Fruit fly (Drosophila melanogaster): ENCODE results near the gene CG9123.

The CG9123 gene

dm6 chrX:15323302-15323880 lies 18.5 kb downstream of the CG9123 start (continued):
- TF ChIP-seq dsx (GFP tag; optimal IDR thresholded peaks at IDR 0.05; ENCODE audit: poor library complexity, severe bottlenecking) = peak; percentile 35
- TF ChIP-seq eg (GFP tag; IDR thresholded peaks at IDR 0.05) = peak; percentile 91
- TF ChIP-seq CG3032 (tag; optimal IDR thresholded peaks at IDR 0.05) = peak; percentile 61
- TF ChIP-seq Hr38 (GFP tag; optimal IDR thresholded peaks at IDR 0.05) = no peak
- TF ChIP-seq Eip75B (GFP tag; optimal IDR thresholded peaks at IDR 0.05) = peak; percentile 93
- TF ChIP-seq vri (GFP tag; optimal IDR thresholded peaks at IDR 0.05) = peak; percentile 92
- peak; percentile 69 for TF ChIP-seq Gug (GFP tag; IDR thresholded peaks at IDR 0.05)
- peak; percentile 68 for TF ChIP-seq Eip93F (GFP tag; optimal IDR thresholded peaks at IDR 0.05)
- peak; percentile 62 for TF ChIP-seq achi (GFP tag; optimal IDR thresholded peaks at IDR 0.05)
- no peak for TF ChIP-seq CG4318 (GFP tag; optimal IDR thresholded peaks at IDR 0.05)
- peak; percentile 92 for TF ChIP-seq CG6163 (GFP tag; IDR thresholded peaks at IDR 0.05)
- peak; percentile 88 for TF ChIP-seq CG7368 (GFP tag; optimal IDR thresholded peaks at IDR 0.05)

- no peak for TF ChIP-seq Lpt (GFP tag; optimal IDR thresholded peaks at IDR 0.05)
- TF ChIP-seq CG11762 (GFP tag; optimal IDR thresholded peaks at IDR 0.05; ENCODE audit: insufficient read depth) = no peak
- TF ChIP-seq topi (GFP tag; optimal IDR thresholded peaks at IDR 0.05) = no peak
- TF ChIP-seq dac (GFP tag; optimal IDR thresholded peaks at IDR 0.05) = no peak
- no peak for TF ChIP-seq spab (GFP tag; optimal IDR thresholded peaks at IDR 0.05)
- no peak for TF ChIP-seq Eip93F (GFP tag; optimal IDR thresholded peaks at IDR 0.05)
- no peak for TF ChIP-seq CG6163 (GFP tag; IDR thresholded peaks at IDR 0.05)
- no peak for TF ChIP-seq CG32006 (GFP tag; optimal IDR thresholded peaks at IDR 0.05)
- no peak for TF ChIP-seq fd59A (GFP tag; optimal IDR thresholded peaks at IDR 0.05)
- no peak for TF ChIP-seq Smox (GFP tag; optimal IDR thresholded peaks at IDR 0.05)
- no peak for TF ChIP-seq Eip78C (GFP tag)
- TF ChIP-seq Hr38 (GFP tag; optimal IDR thresholded peaks at IDR 0.05) = no peak
- TF ChIP-seq CG11294 (GFP tag; IDR thresholded peaks at IDR 0.05) = no peak
- TF ChIP-seq Gug (GFP tag; IDR thresholded peaks at IDR 0.05) = no peak
- no peak for TF ChIP-seq CG8319 (GFP tag; optimal IDR thresholded peaks at IDR 0.05)
- TF ChIP-seq CG4318 (GFP tag; optimal IDR thresholded peaks at IDR 0.05) = no peak
- TF ChIP-seq CG9139 (GFP tag; optimal IDR thresholded peaks at IDR 0.05) = no peak
- TF ChIP-seq Ets21C (GFP tag; optimal IDR thresholded peaks at IDR 0.05) = no peak
Measured at dm6 chrX:15320973-15321372, 20.9 kb downstream of the CG9123 start.

- no peak for TF ChIP-seq fd59A (GFP tag; optimal IDR thresholded peaks at IDR 0.05)
- TF ChIP-seq esn (GFP tag; optimal IDR thresholded peaks at IDR 0.05) = peak; percentile 3
- peak; percentile 4 for TF ChIP-seq acj6 (GFP tag; optimal IDR thresholded peaks at IDR 0.05)
- peak; percentile 40 for TF ChIP-seq Lpt (GFP tag; optimal IDR thresholded peaks at IDR 0.05)
- TF ChIP-seq ss (GFP tag; optimal IDR thresholded peaks at IDR 0.05) = peak; percentile 58 to 77
- TF ChIP-seq CG6854 (GFP tag; optimal IDR thresholded peaks at IDR 0.05) = no peak
- TF ChIP-seq net (GFP tag; optimal IDR thresholded peaks at IDR 0.05) = peak; percentile 43
- TF ChIP-seq svp (GFP tag) = no peak
- TF ChIP-seq Sox102F (GFP tag; optimal IDR thresholded peaks at IDR 0.05) = peak; percentile 33
- peak; percentile 11 for TF ChIP-seq CG3032 (tag; optimal IDR thresholded peaks at IDR 0.05)
- TF ChIP-seq CG7368 (GFP tag; optimal IDR thresholded peaks at IDR 0.05) = no peak
- TF ChIP-seq CG11294 (GFP tag; IDR thresholded peaks at IDR 0.05) = no peak
- no peak for TF ChIP-seq cyc (GFP tag; optimal IDR thresholded peaks at IDR 0.05)
- TF ChIP-seq pdm3 (GFP tag; optimal IDR thresholded peaks at IDR 0.05) = peak; percentile 39
- TF ChIP-seq CG9139 (GFP tag; optimal IDR thresholded peaks at IDR 0.05) = peak; percentile 55
- TF ChIP-seq Eip75B (GFP tag; optimal IDR thresholded peaks at IDR 0.05) = no peak
- peak; percentile 5 for TF ChIP-seq CG6792 (GFP tag; optimal IDR thresholded peaks at IDR 0.05)
- TF ChIP-seq CG32006 (GFP tag; optimal IDR thresholded peaks at IDR 0.05) = peak; percentile 16
- TF ChIP-seq Sox14 (GFP tag; optimal IDR thresholded peaks at IDR 0.05) = no peak
- peak; percentile 80 for TF ChIP-seq Eip78C (GFP tag)
- peak in 1 of 2 experiments; percentile 16 for TF ChIP-seq salr (GFP tag; optimal IDR thresholded peaks at IDR 0.05)
- TF ChIP-seq eg (GFP tag; IDR thresholded peaks at IDR 0.05) = peak; percentile 74
- TF ChIP-seq Ets96B (tag; optimal IDR thresholded peaks at IDR 0.05) = peak; percentile 42
- no peak for TF ChIP-seq lz (GFP tag; optimal IDR thresholded peaks at IDR 0.05)
- TF ChIP-seq CG6276 (GFP tag; optimal IDR thresholded peaks at IDR 0.05) = peak; percentile 38
- TF ChIP-seq CG11762 (GFP tag; optimal IDR thresholded peaks at IDR 0.05; ENCODE audit: insufficient read depth) = peak; percentile 53
- peak; percentile 23 for TF ChIP-seq Hr4 (GFP tag; optimal IDR thresholded peaks at IDR 0.05)
- no peak for TF ChIP-seq Hr39 (GFP tag; optimal IDR thresholded peaks at IDR 0.05)
- TF ChIP-seq Gug (GFP tag; IDR thresholded peaks at IDR 0.05) = no peak
- TF ChIP-seq CG1621 (tag; optimal IDR thresholded peaks at IDR 0.05) = no peak
- no peak for TF ChIP-seq topi (GFP tag; optimal IDR thresholded peaks at IDR 0.05)
- TF ChIP-seq dsx (GFP tag; optimal IDR thresholded peaks at IDR 0.05; ENCODE audit: poor library complexity, severe bottlenecking) = peak; percentile 17
- peak; percentile 66; the same call in 2 of the 3 replicates for TF ChIP-seq CG6163 (GFP tag; IDR thresholded peaks at IDR 0.05)
- TF ChIP-seq CG31627 (GFP tag; optimal IDR thresholded peaks at IDR 0.05) = no peak
- TF ChIP-seq Hr38 (GFP tag; optimal IDR thresholded peaks at IDR 0.05) = no peak
- peak; percentile 57 for TF ChIP-seq CG15336 (GFP tag; IDR thresholded peaks at IDR 0.05)
Measured at dm6 chrX:15320522-15320921, 21.4 kb downstream of the CG9123 start.

Measured in whole organism, prepupa.